Fruit fly (Drosophila melanogaster) whole organism, pupa: ENCODE results near the gene CG9903.

Experiments
- CG10348 ChIP-seq: fragments of 200-800 bp; sonication (Bioruptor generic); IDR thresholded peaks from 2 replicates; pipeline ENCODE4 v1.3.6; 2022; ENCODE audit warnings: missing biosample characterization, missing genetic modification characterization
- CG13204 ChIP-seq: fragments of 200-800 bp; sonication (Bioruptor generic); optimal IDR thresholded peaks from 2 replicates; lab custom pipeline; 2018; ENCODE audit warnings: missing biosample characterization, mild to moderate bottlenecking, missing genetic modification characterization, moderate library complexity
- CG14655 ChIP-seq: fragments of 200-800 bp; sonication (Bioruptor generic); optimal IDR thresholded peaks from 3 replicates; lab custom pipeline; 2017; ENCODE audit warnings: mild to moderate bottlenecking, missing biosample characterization, missing genetic modification reagents, missing genetic modification characterization
- CG15710 ChIP-seq: fragments of 200-800 bp; sonication (Bioruptor generic); optimal IDR thresholded peaks from 2 replicates; lab custom pipeline; 2018; ENCODE audit warnings: missing biosample characterization, mild to moderate bottlenecking, missing genetic modification characterization, moderate library complexity
- CG17806 ChIP-seq: fragments of 200-800 bp; sonication (Bioruptor generic); optimal IDR thresholded peaks from 2 replicates; lab custom pipeline; 2018; ENCODE audit warnings: missing biosample characterization, mild to moderate bottlenecking, missing genetic modification characterization, moderate library complexity
- CG4496 ChIP-seq: fragments of 200-800 bp; sonication (Bioruptor generic); IDR thresholded peaks from 3 replicates; pipeline ENCODE4 v1.3.6; 2022; ENCODE audit warnings: missing biosample characterization, missing genetic modification characterization
- CG8301 ChIP-seq: fragments of 200-800 bp; sonication (Bioruptor generic); optimal IDR thresholded peaks from 2 replicates; lab custom pipeline; 2018; ENCODE audit warnings: missing biosample characterization, mild to moderate bottlenecking, missing genetic modification characterization
- CG9948 ChIP-seq: fragments of 200-800 bp; sonication (Bioruptor generic); optimal IDR thresholded peaks from 2 replicates; lab custom pipeline; 2018; ENCODE audit warnings: missing biosample characterization, mild to moderate bottlenecking, missing genetic modification characterization, moderate library complexity
- EcR ChIP-seq: fragments of 200-800 bp; sonication (Bioruptor generic); optimal IDR thresholded peaks from 3 replicates; lab custom pipeline; 2019; ENCODE audit warnings: missing biosample characterization, missing genetic modification characterization, mild to moderate bottlenecking, moderate library complexity, missing genetic modification reagents
- Pif1B ChIP-seq: fragments of 200-800 bp; sonication (Bioruptor generic); optimal IDR thresholded peaks from 3 replicates; lab custom pipeline; 2016; ENCODE audit warnings: missing biosample characterization, missing genetic modification characterization
- Snoo ChIP-seq: fragments of 200-800 bp; sonication (Bioruptor generic); optimal IDR thresholded peaks from 3 replicates; lab custom pipeline; 2017; ENCODE audit warnings: missing biosample characterization, mild to moderate bottlenecking, missing genetic modification characterization, inconsistent platforms
- fd96Ca ChIP-seq: fragments of 200-800 bp; sonication (Bioruptor generic); IDR thresholded peaks from 3 replicates; pipeline ENCODE4 v1.3.6; 2022; ENCODE audit warnings: missing biosample characterization, missing genetic modification characterization
- gl ChIP-seq: fragments of 200-800 bp; sonication (Bioruptor generic); optimal IDR thresholded peaks from 2 replicates; lab custom pipeline; 2018; ENCODE audit warnings: missing biosample characterization, mild to moderate bottlenecking, missing genetic modification characterization

- TF ChIP-seq fd96Ca (GFP tag; lab: Robert Waterston, UW) (no peak), CG15710 (tag; lab: Kevin White, UChicago) (no peak), CG10348 (GFP tag; lab: Robert Waterston, UW) (no peak), CG13204 (GFP tag; lab: Kevin White, UChicago) (no peak), CG14655 (GFP tag; lab: Kevin White, UChicago) (no peak), Pif1B (GFP tag; lab: Kevin White, UChicago) (no peak), EcR (GFP tag; lab: Kevin White, UChicago) (no peak), Snoo (tag; lab: Kevin White, UChicago) (no peak), CG4496 (GFP tag; lab: Robert Waterston, UW) (no peak), CG8301 (tag; lab: Kevin White, UChicago) (no peak), gl (tag; lab: Kevin White, UChicago) (no peak), CG17806 (tag; lab: Kevin White, UChicago) (no peak), CG9948 (no peak)
Measured at dm6 chrX:16540802-16541346, at the start of gene CG9903.
